Fruit fly (Drosophila melanogaster): Measurements from ENCODE around the gene Ncoa6.

DNA sequence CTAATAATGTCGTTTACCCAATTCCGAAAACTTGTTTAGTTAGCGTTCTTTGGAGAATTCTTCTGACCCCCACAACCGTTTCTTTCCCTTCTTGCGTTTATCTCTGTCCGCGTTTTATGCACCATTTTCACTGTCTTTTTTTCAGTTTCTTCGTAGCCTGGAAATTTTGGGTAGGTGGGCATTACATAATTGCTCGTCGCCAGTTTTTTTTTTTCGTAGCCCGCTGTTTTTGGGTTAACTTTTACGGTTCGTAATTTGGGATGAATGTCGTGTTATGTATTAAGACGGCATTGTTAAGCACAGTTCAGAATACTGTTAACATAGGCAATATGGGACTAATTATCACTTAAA, 28.5 kb downstream of the Ncoa6 start:
- TF ChIP-seq jim (GFP tag; optimal IDR thresholded peaks at IDR 0.05) (no peak), Myc (optimal IDR thresholded peaks at IDR 0.05) (no peak), OdsH (GFP tag; optimal IDR thresholded peaks at IDR 0.05) (no peak), fru (GFP tag; optimal IDR thresholded peaks at IDR 0.05) (no peak), Hnf4 (GFP tag; optimal IDR thresholded peaks at IDR 0.05) (no peak), Abd-B (GFP tag; optimal IDR thresholded peaks at IDR 0.05) (no peak)
